Fruit fly (Drosophila melanogaster) S2 (cell line): ENCODE measurements around the gene Gr64e.

ENCODE experiments used
- CG8478 ChIP-seq: fragments of >200 bp; optimal IDR thresholded peaks from 2 replicates; lab custom pipeline; 2018
- CTCF ChIP-seq, 2 experiments: fragments of >200 bp; optimal IDR thresholded peaks; 2 replicates each; lab custom pipeline; 2018

The Gr64e gene

DNA sequence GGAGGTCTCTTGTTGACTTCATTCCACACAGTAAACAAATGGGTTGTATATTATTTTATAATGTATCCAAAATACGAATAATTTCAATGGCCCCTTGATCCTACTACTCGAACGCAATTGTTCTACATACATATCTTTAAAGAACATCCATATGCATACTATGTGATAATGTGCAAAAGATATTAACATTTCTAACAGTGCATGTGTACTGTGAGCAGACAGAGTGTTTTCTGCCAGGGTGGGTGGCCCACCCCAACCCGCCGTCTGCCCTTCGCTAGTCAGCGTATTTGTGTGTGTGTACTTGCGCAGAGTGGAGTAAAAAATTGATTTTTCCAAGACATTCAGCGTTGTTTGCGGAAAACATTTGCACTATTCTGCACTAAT lies 39.0 kb downstream of the Gr64e start:
- TF ChIP-seq CG8478 (lab: Kevin White, UChicago) = no peak

- TF ChIP-seq CTCF (optimal IDR thresholded peaks at IDR 0.05; lab: Kevin White, UChicago) (no peak), CG8478 (lab: Kevin White, UChicago) (no peak)
These were observed 39.7 kb downstream of the Gr64e start, which contains the start of gene wit for dm6 chr3L:4071561-4072049. Gene wit, minus strand, starts transcription at chr3L:4071717.

DNA sequence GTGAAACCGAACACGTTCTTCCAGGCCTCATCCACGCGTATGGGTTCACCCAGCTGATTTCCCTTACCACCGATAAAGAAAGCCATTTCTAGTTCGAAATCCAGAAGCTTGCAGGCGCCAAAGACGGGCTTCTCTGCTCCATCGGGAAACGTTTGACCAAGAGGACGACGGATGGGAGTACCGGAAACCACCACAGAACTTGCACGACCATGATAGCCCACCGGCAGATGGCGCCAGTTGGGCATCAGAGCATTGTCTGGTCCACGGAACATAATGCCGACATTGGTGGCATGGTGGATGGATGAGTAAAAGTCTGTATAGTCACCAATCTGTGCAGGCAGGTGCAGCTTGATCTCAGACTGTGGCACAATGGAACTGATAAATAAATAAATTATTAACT lies 40.8 kb downstream of the Gr64e start:
- TF ChIP-seq CG8478 (lab: Kevin White, UChicago) (no peak), CTCF (optimal IDR thresholded peaks at IDR 0.05; lab: Kevin White, UChicago) (peak; percentile 74 to 76)

- TF ChIP-seq CTCF (optimal IDR thresholded peaks at IDR 0.05; lab: Kevin White, UChicago) (no peak), CG8478 (lab: Kevin White, UChicago) (no peak)
These were observed 41.8 kb downstream of the Gr64e start, which contains the start of gene Faa for dm6 chr3L:4073755-4074154. Gene Faa, minus strand, starts transcription at chr3L:4073954.

dm6 chr3L:4076907-4077306 lies 45.0 kb downstream of the Gr64e start:
- TF ChIP-seq CG8478 (lab: Kevin White, UChicago) (no peak), CTCF (optimal IDR thresholded peaks at IDR 0.05; lab: Kevin White, UChicago) (no peak)

DNA sequence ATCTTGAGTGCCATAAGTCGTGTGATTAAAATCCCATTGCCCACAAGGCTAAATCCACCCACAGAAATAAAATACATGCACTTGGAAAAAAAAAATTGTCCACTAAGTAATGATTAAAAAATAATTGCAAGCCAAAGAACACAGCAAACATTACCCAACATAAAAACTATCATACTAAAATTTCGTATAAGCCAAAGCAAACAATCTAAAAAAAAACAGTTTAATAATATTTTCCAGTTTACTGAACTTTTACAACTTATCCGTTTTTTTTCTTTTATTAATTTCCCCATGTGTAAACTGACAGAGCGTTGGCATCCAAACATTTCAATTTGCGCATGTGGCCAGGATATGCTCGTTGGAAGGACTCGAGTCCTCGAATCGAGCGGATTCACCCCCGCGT lies 48.3 kb downstream of the Gr64e start:
- TF ChIP-seq CTCF (optimal IDR thresholded peaks at IDR 0.05; lab: Kevin White, UChicago) (no peak), CG8478 (lab: Kevin White, UChicago) (no peak)

dm6 chr3L:4081243-4081642 lies 49.3 kb downstream of the Gr64e start:
- TF ChIP-seq CTCF (optimal IDR thresholded peaks at IDR 0.05; lab: Kevin White, UChicago) = no peak
- TF ChIP-seq CG8478 (lab: Kevin White, UChicago) = no peak

dm6 chr3L:4083442-4083841 lies 51.5 kb downstream of the Gr64e start:
- TF ChIP-seq CG8478 (lab: Kevin White, UChicago) (no peak), CTCF (optimal IDR thresholded peaks at IDR 0.05; lab: Kevin White, UChicago) (no peak)
